Worm (Caenorhabditis elegans) whole organism, late embryonic: ENCODE results near the gene ubc-13.

Source experiments
- ceh-22 ChIP-seq: sonication (generic microtip); optimal IDR thresholded peaks from 2 replicates; lab custom pipeline; 2017; ENCODE audit warnings: missing biosample characterization, missing genetic modification characterization
- ceh-9 ChIP-seq: sonication (generic microtip); optimal IDR thresholded peaks from 2 replicates; lab custom pipeline; 2016; ENCODE audit warnings: mild to moderate bottlenecking, missing genetic modification characterization, inconsistent platforms, missing compliant biosample characterization
- che-1 ChIP-seq: sonication (generic microtip); optimal IDR thresholded peaks from 2 replicates; lab custom pipeline; 2016; ENCODE audit warnings: mild to moderate bottlenecking, missing genetic modification characterization, missing compliant biosample characterization
- dve-1 ChIP-seq: sonication (generic microtip); optimal IDR thresholded peaks from 2 replicates; lab custom pipeline; 2017; ENCODE audit warnings: antibody characterized with exemption, mild to moderate bottlenecking, missing genetic modification characterization, missing compliant biosample characterization
- elt-2 ChIP-seq: sonication (generic microtip); optimal IDR thresholded peaks from 2 replicates; lab custom pipeline; 2016; ENCODE audit warnings: missing genetic modification reagents, missing genetic modification characterization, missing compliant biosample characterization
- ets-4 ChIP-seq: sonication (generic microtip); optimal IDR thresholded peaks from 2 replicates; lab custom pipeline; 2016; ENCODE audit warnings: missing genetic modification characterization, missing compliant biosample characterization
- fkh-10 ChIP-seq: fragments of 150-350 bp; optimal IDR thresholded peaks from 2 replicates; lab custom pipeline; 2014; ENCODE audit warnings: missing biosample characterization, missing genetic modification reagents, missing genetic modification characterization
- mec-3 ChIP-seq: sonication (generic microtip); optimal IDR thresholded peaks from 2 replicates; lab custom pipeline; 2016; ENCODE audit warnings: borderline replicate concordance, missing genetic modification characterization, missing compliant biosample characterization
- pqm-1 ChIP-seq: sonication (generic microtip); optimal IDR thresholded peaks from 2 replicates; lab custom pipeline; 2016; ENCODE audit warnings: missing genetic modification characterization, missing compliant biosample characterization
- sox-2 ChIP-seq: fragments of 200-800 bp; sonication (Bioruptor generic); IDR thresholded peaks from 2 replicates; pipeline ENCODE4 v1.3.6; 2022; ENCODE audit warnings: missing genetic modification reagents, missing genetic modification characterization, missing compliant biosample characterization
- unc-42 ChIP-seq: sonication (generic microtip); optimal IDR thresholded peaks from 2 replicates; lab custom pipeline; 2016; ENCODE audit warnings: missing genotype, missing genetic modification characterization, missing compliant biosample characterization

- TF ChIP-seq unc-42 (tag; lab: Kevin White, UChicago), result no peak
- no peak for TF ChIP-seq sox-2 (GFP tag; lab: Robert Waterston, UW)
- no peak for TF ChIP-seq ets-4 (tag; lab: Kevin White, UChicago)
- TF ChIP-seq fkh-10 (GFP tag; lab: Kevin White, UChicago), result no peak
- TF ChIP-seq dve-1 (tag; lab: Kevin White, UChicago), result no peak
- TF ChIP-seq pqm-1 (tag; lab: Kevin White, UChicago), result no peak
- no peak for TF ChIP-seq ceh-22 (tag; lab: Kevin White, UChicago)
- TF ChIP-seq che-1 (tag; lab: Kevin White, UChicago), result no peak
- TF ChIP-seq mec-3 (tag; lab: Kevin White, UChicago), result no peak
- no peak for TF ChIP-seq ceh-9 (tag; lab: Kevin White, UChicago)
- TF ChIP-seq elt-2 (tag; lab: Kevin White, UChicago), result no peak
Observed at ce11 chrIV:2886655-2887054, 38.8 kb downstream of the ubc-13 start, which contains the start of gene dml-1.
